Worm (Caenorhabditis elegans) whole organism, late embryonic: Measurements from ENCODE around the gene C08E8.10.

Experiments
- C08G9.2 ChIP-seq: sonication (generic microtip); optimal IDR thresholded peaks from 2 replicates; lab custom pipeline; 2016; ENCODE audit warnings: mild to moderate bottlenecking, missing genetic modification characterization, moderate library complexity, missing compliant biosample characterization
- K09A11.1 ChIP-seq: sonication (generic microtip); optimal IDR thresholded peaks from 2 replicates; lab custom pipeline; 2017; ENCODE audit warnings: antibody characterized with exemption, mild to moderate bottlenecking, missing genetic modification characterization, missing compliant biosample characterization; ENCODE audit not compliant: insufficient read depth
- ceh-2 ChIP-seq: sonication (generic microtip); optimal IDR thresholded peaks from 2 replicates; lab custom pipeline; 2016; ENCODE audit warnings: missing genotype, missing genetic modification characterization, missing compliant biosample characterization
- ceh-24 ChIP-seq: sonication (generic microtip); optimal IDR thresholded peaks from 2 replicates; lab custom pipeline; 2016; ENCODE audit warnings: mild to moderate bottlenecking, missing genetic modification characterization, missing compliant biosample characterization
- dmd-4 ChIP-seq: sonication (generic microtip); optimal IDR thresholded peaks from 2 replicates; lab custom pipeline; 2016; ENCODE audit warnings: borderline replicate concordance, missing genetic modification characterization, missing compliant biosample characterization
- odd-2 ChIP-seq: sonication (generic microtip); optimal IDR thresholded peaks from 2 replicates; lab custom pipeline; 2017; ENCODE audit warnings: antibody characterized with exemption, mild to moderate bottlenecking, missing genetic modification characterization, missing compliant biosample characterization
- pha-4 ChIP-seq: fragments of 150-350 bp; optimal IDR thresholded peaks from 2 replicates; lab custom pipeline; 2018; ENCODE audit warnings: missing biosample characterization, missing genetic modification reagents, missing genetic modification characterization
- pros-1 ChIP-seq: fragments of 150-350 bp; optimal IDR thresholded peaks from 2 replicates; lab custom pipeline; 2014; ENCODE audit warnings: missing biosample characterization, missing genetic modification reagents, missing genetic modification characterization

DNA sequence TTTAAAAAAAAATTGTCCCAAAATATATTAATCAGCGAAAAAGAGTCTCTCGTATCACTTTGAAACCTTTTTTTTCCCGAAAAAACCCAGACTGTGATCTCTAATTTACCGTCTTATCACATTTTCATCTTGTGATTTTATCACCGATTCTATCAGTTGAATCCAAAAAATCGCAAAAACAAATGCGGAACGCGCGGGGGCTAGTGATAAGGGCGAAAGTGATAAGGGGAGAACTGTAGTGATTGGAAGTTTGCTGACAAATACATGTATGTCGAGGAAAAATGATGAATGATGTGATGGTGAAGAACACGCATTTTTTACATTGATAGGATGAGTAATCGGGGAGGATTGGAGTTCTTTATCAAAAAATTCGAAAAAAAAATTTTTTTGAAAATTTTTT is 6.4 kb upstream of the C08E8.10 start:
- TF ChIP-seq odd-2 (tag; lab: Kevin White, UChicago): no peak
- no peak for TF ChIP-seq pros-1
- TF ChIP-seq ceh-2: no peak
- TF ChIP-seq pha-4: no peak
- TF ChIP-seq K09A11.1 (tag; lab: Kevin White, UChicago): no peak
- TF ChIP-seq C08G9.2 (tag; lab: Kevin White, UChicago): no peak
- TF ChIP-seq ceh-24 (tag; lab: Kevin White, UChicago): no peak
- no peak for TF ChIP-seq dmd-4 (tag; lab: Kevin White, UChicago)
